Worm (Caenorhabditis elegans): ENCODE results near the gene H23N18.6.

ce11 chrV:4908591-4908990 is 6.3 kb downstream of the H23N18.6 start, which contains the start of gene ugt-13:
- TF ChIP-seq ama-1 (optimal IDR thresholded peaks at IDR 0.05) (no peak), ama-1 (GFP tag; optimal IDR thresholded peaks at IDR 0.05) (no peak), madf-8 (GFP tag; conservative IDR thresholded peaks at IDR 0.05) (no peak), mel-28 (tag; optimal IDR thresholded peaks at IDR 0.05; ENCODE audit: borderline replicate concordance) (no peak), cebp-1 (GFP tag; IDR thresholded peaks at IDR 0.05) (no peak), cebp-1 (tag; optimal IDR thresholded peaks at IDR 0.05) (no peak), D2030.7 (GFP tag; IDR thresholded peaks at IDR 0.05) (no peak), ZK185.1 (tag; optimal IDR thresholded peaks at IDR 0.05; ENCODE audit: poor library complexity, severe bottlenecking) (no peak), attf-3 (GFP tag; conservative IDR thresholded peaks at IDR 0.05) (no peak), F23B12.7 (tag; optimal IDR thresholded peaks at IDR 0.05; ENCODE audit: insufficient read depth) (no peak), sptf-2 (GFP tag; optimal IDR thresholded peaks at IDR 0.05) (no peak), hmg-20 (GFP tag; IDR thresholded peaks at IDR 0.05) (no peak), lin-54 (GFP tag; optimal IDR thresholded peaks at IDR 0.05) (no peak), sea-2 (GFP tag; IDR thresholded peaks at IDR 0.05) (no peak), ets-4 (GFP tag; optimal IDR thresholded peaks at IDR 0.05) (no peak), aptf-3 (GFP tag; IDR thresholded peaks at IDR 0.05) (no peak)

Data from whole organism, young adult.